Worm (Caenorhabditis elegans): ENCODE measurements around the gene Y73B6BL.14.

Gene Y73B6BL.14

ce11 chrIV:6336748-6337147 is 6.0 kb downstream of the Y73B6BL.14 start:
- TF ChIP-seq ztf-4 (tag; optimal IDR thresholded peaks at IDR 0.05): peak; percentile 96
- TF ChIP-seq C34F6.9 (tag; optimal IDR thresholded peaks at IDR 0.05): peak; percentile 99
- TF ChIP-seq sma-9 (GFP tag; optimal IDR thresholded peaks at IDR 0.05): peak; percentile 100
- peak; percentile 79 for TF ChIP-seq sma-9 (tag; optimal IDR thresholded peaks at IDR 0.05)
- peak; percentile 98 for TF ChIP-seq sem-4 (tag; optimal IDR thresholded peaks at IDR 0.05)
- TF ChIP-seq peb-1 (tag; optimal IDR thresholded peaks at IDR 0.05): no peak
- TF ChIP-seq unc-55 (GFP tag; optimal IDR thresholded peaks at IDR 0.05): peak; percentile 80
- TF ChIP-seq nhr-21 (tag; optimal IDR thresholded peaks at IDR 0.05): peak; percentile 98
- no peak for TF ChIP-seq nhr-77 (tag; optimal IDR thresholded peaks at IDR 0.05)
- peak; percentile 74 for TF ChIP-seq nhr-10 (tag; optimal IDR thresholded peaks at IDR 0.05)
- TF ChIP-seq ztf-11 (tag; optimal IDR thresholded peaks at IDR 0.05): no peak
- peak; percentile 98 to 99 for TF ChIP-seq mdl-1 (tag; optimal IDR thresholded peaks at IDR 0.05)
- peak; percentile 77 for TF ChIP-seq ceh-16 (tag; optimal IDR thresholded peaks at IDR 0.05)
- peak; percentile 64 to 95 for TF ChIP-seq lsy-2 (tag; optimal IDR thresholded peaks at IDR 0.05)
- TF ChIP-seq ama-1 (optimal IDR thresholded peaks at IDR 0.05): peak; percentile 23
- TF ChIP-seq skn-1 (tag; optimal IDR thresholded peaks at IDR 0.05): peak; percentile 53
- TF ChIP-seq fos-1 (tag; optimal IDR thresholded peaks at IDR 0.05): peak; percentile 87
- TF ChIP-seq nhr-6 (tag; optimal IDR thresholded peaks at IDR 0.05): peak; percentile 95
- TF ChIP-seq zag-1 (tag; optimal IDR thresholded peaks at IDR 0.05): peak; percentile 41
- no peak for TF ChIP-seq nhr-23 (tag; optimal IDR thresholded peaks at IDR 0.05)
- TF ChIP-seq ZK546.5 (tag; optimal IDR thresholded peaks at IDR 0.05): peak; percentile 22
- TF ChIP-seq gmeb-1 (tag; optimal IDR thresholded peaks at IDR 0.05): peak; percentile 89
- no peak for TF ChIP-seq nhr-11 (tag; optimal IDR thresholded peaks at IDR 0.05)
- no peak for TF ChIP-seq lin-39 (tag; optimal IDR thresholded peaks at IDR 0.05)
- TF ChIP-seq R02D3.7 (tag; optimal IDR thresholded peaks at IDR 0.05): peak; percentile 27
- TF ChIP-seq elt-1 (tag; optimal IDR thresholded peaks at IDR 0.05): peak; percentile 28
- TF ChIP-seq F13H6.1 (tag; optimal IDR thresholded peaks at IDR 0.05): peak; percentile 97
- TF ChIP-seq snpc-4 (tag; optimal IDR thresholded peaks at IDR 0.05): peak; percentile 57
- no peak for TF ChIP-seq dmd-4 (tag; optimal IDR thresholded peaks at IDR 0.05)
- TF ChIP-seq nhr-129 (tag; optimal IDR thresholded peaks at IDR 0.05): peak; percentile 98
- no peak for TF ChIP-seq nhr-12 (tag; optimal IDR thresholded peaks at IDR 0.05)
- peak; percentile 97 for TF ChIP-seq sma-3 (GFP tag; optimal IDR thresholded peaks at IDR 0.05)
- no peak for TF ChIP-seq unc-39 (tag; optimal IDR thresholded peaks at IDR 0.05)
- TF ChIP-seq lin-11 (tag; optimal IDR thresholded peaks at IDR 0.05): peak; percentile 62
- TF ChIP-seq unc-62 (GFP tag; optimal IDR thresholded peaks at IDR 0.05): peak; percentile 88
- peak; percentile 96 for TF ChIP-seq crh-2 (tag; optimal IDR thresholded peaks at IDR 0.05)
- no peak for TF ChIP-seq nhr-237 (tag; optimal IDR thresholded peaks at IDR 0.05)
- peak; percentile 91 for TF ChIP-seq Y55F3AM.14 (GFP tag; optimal IDR thresholded peaks at IDR 0.05)
- no peak for TF ChIP-seq aly-2 (tag; optimal IDR thresholded peaks at IDR 0.05)
- no peak for TF ChIP-seq mbf-1 (tag; optimal IDR thresholded peaks at IDR 0.05)
- TF ChIP-seq lin-13 (GFP tag; optimal IDR thresholded peaks at IDR 0.05): peak; percentile 70
- TF ChIP-seq ztf-1 (GFP tag; conservative IDR thresholded peaks at IDR 0.05): no peak
- peak; percentile 45 for TF ChIP-seq ceh-82 (tag; optimal IDR thresholded peaks at IDR 0.05)
- TF ChIP-seq elt-3 (tag; optimal IDR thresholded peaks at IDR 0.05): no peak
- peak; percentile 98 for TF ChIP-seq blmp-1 (tag; optimal IDR thresholded peaks at IDR 0.05; ENCODE audit: insufficient read depth)
- TF ChIP-seq nhr-25 (tag; optimal IDR thresholded peaks at IDR 0.05): peak; percentile 99
- peak; percentile 87 for TF ChIP-seq egl-27 (tag; optimal IDR thresholded peaks at IDR 0.05)
- TF ChIP-seq mab-5 (tag; optimal IDR thresholded peaks at IDR 0.05): peak; percentile 81
- no peak for TF ChIP-seq alr-1 (tag; optimal IDR thresholded peaks at IDR 0.05)
